Fruit fly (Drosophila melanogaster): Measurements from ENCODE around the gene CG15739.

CG15739 gene

dm6 chrX:11915154-11915593 is 42.1 kb downstream of the CG15739 start (continued):
- TF ChIP-seq CG2678 (tag; optimal IDR thresholded peaks at IDR 0.05) (peak; percentile 95), inv (GFP tag; IDR thresholded peaks at IDR 0.05; ENCODE audit: partially characterized antibody) (no peak), Myb (GFP tag; optimal IDR thresholded peaks at IDR 0.05) (peak; percentile 8), CG13296 (GFP tag; optimal IDR thresholded peaks at IDR 0.05) (peak; percentile 93), CG10274 (GFP tag; optimal IDR thresholded peaks at IDR 0.05) (peak; percentile 64), ERR (GFP tag; optimal IDR thresholded peaks at IDR 0.05) (no peak), so (GFP tag; IDR thresholded peaks at IDR 0.05) (peak; percentile 90), br (optimal IDR thresholded peaks at IDR 0.05) (no peak), chn (GFP tag; optimal IDR thresholded peaks at IDR 0.05) (peak; percentile 1), MESR4 (GFP tag; optimal IDR thresholded peaks at IDR 0.05) (peak; percentile 8), MTF-1 (GFP tag; optimal IDR thresholded peaks at IDR 0.05; ENCODE audit: borderline replicate concordance) (peak; percentile 68), Fer2 (tag; optimal IDR thresholded peaks at IDR 0.05) (peak; percentile 80), CG12155 (GFP tag; optimal IDR thresholded peaks at IDR 0.05) (peak; percentile 67), Adf1 (GFP tag; IDR thresholded peaks at IDR 0.05) (peak; percentile 44; the same call in 1 of the 2 replicates), Side (GFP tag; optimal IDR thresholded peaks at IDR 0.05) (no peak), CG11504 (tag; optimal IDR thresholded peaks at IDR 0.05) (peak; percentile 93), NFAT (GFP tag; IDR thresholded peaks at IDR 0.05) (peak; percentile 59), HmgD (GFP tag; optimal IDR thresholded peaks at IDR 0.05) (no peak), chif (GFP tag; optimal IDR thresholded peaks at IDR 0.05) (peak in 1 of 2 experiments; percentile 3), Trl (optimal IDR thresholded peaks at IDR 0.05) (no peak), Trl (GFP tag; optimal IDR thresholded peaks at IDR 0.05) (no peak), caup (GFP tag; optimal IDR thresholded peaks at IDR 0.05; ENCODE audit: severe bottlenecking) (peak; percentile 86), CG32772 (GFP tag; IDR thresholded peaks at IDR 0.05) (peak; percentile 83), CG13287 (GFP tag; IDR thresholded peaks at IDR 0.05; ENCODE audit: partially characterized antibody) (no peak), tx (GFP tag; optimal IDR thresholded peaks at IDR 0.05) (no peak), pros (GFP tag; optimal IDR thresholded peaks at IDR 0.05) (peak; percentile 53), CG12769 (tag; optimal IDR thresholded peaks at IDR 0.05) (peak; percentile 65), CG5245 (GFP tag; optimal IDR thresholded peaks at IDR 0.05) (peak; percentile 11), nerfin-1 (tag; optimal IDR thresholded peaks at IDR 0.05) (peak; percentile 90), zen (tag; optimal IDR thresholded peaks at IDR 0.05) (peak; percentile 93), CG17385 (GFP tag; optimal IDR thresholded peaks at IDR 0.05) (peak; percentile 86), zfh2 (GFP tag; optimal IDR thresholded peaks at IDR 0.05) (peak; percentile 6), CG10462 (GFP tag; optimal IDR thresholded peaks at IDR 0.05) (peak; percentile 57), odd (GFP tag; optimal IDR thresholded peaks at IDR 0.05) (peak; percentile 88), Doc3 (GFP tag; IDR thresholded peaks at IDR 0.05; ENCODE audit: partially characterized antibody) (no peak), hbn (GFP tag; IDR thresholded peaks at IDR 0.05; ENCODE audit: partially characterized antibody) (no peak), pum (GFP tag; optimal IDR thresholded peaks at IDR 0.05) (peak; percentile 37), sc (optimal IDR thresholded peaks at IDR 0.05) (no peak), sc (GFP tag; optimal IDR thresholded peaks at IDR 0.05) (peak; percentile 82), CG18599 (GFP tag; optimal IDR thresholded peaks at IDR 0.05) (peak; percentile 89), cg (GFP tag; optimal IDR thresholded peaks at IDR 0.05) (no peak), bigmax (GFP tag; optimal IDR thresholded peaks at IDR 0.05) (no peak), wor (GFP tag; IDR thresholded peaks at IDR 0.05) (peak; percentile 81), Dp (GFP tag; optimal IDR thresholded peaks at IDR 0.05) (no peak), CG30020 (tag; optimal IDR thresholded peaks at IDR 0.05) (peak; percentile 73), onecut (GFP tag; IDR thresholded peaks at IDR 0.05) (peak; percentile 79), pan (optimal IDR thresholded peaks at IDR 0.05) (no peak), pan (GFP tag; optimal IDR thresholded peaks at IDR 0.05 in 1 of 2, IDR thresholded peaks at IDR 0.05 in 1 of 2) (peak in 1 of 2 experiments; percentile 91), Sox100B (GFP tag; optimal IDR thresholded peaks at IDR 0.05) (peak; percentile 94), CG15073 (GFP tag; optimal IDR thresholded peaks at IDR 0.05) (no peak), gsb-n (tag; optimal IDR thresholded peaks at IDR 0.05) (peak; percentile 85)

Measured in whole organism, embryonic.